Worm (Caenorhabditis elegans) whole organism, early embryonic: ENCODE data around the gene C05D2.8.
"Not testable (repeated sequence)": the region's sequence is repeated elsewhere in the genome, so short reads cannot be mapped to it uniquely, and the experiment has no call there.

ENCODE experiments used
- F13C5.2 ChIP-seq: sonication (generic microtip); optimal IDR thresholded peaks from 2 replicates; lab custom pipeline; 2017; ENCODE audit warnings: mild to moderate bottlenecking, missing genetic modification characterization, inconsistent platforms, missing compliant biosample characterization
- ama-1 ChIP-seq: fragments of 150-350 bp; optimal IDR thresholded peaks from 2 replicates; lab custom pipeline; 2014

ce11 chrIII:5637297-5637876 lies 27.2 kb upstream of the C05D2.8 start:
- TF ChIP-seq F13C5.2 (tag; lab: Kevin White, UChicago); ama-1 (lab: Kevin White, UChicago): not testable (repeated sequence)
